Fruit fly (Drosophila melanogaster): ENCODE measurements around the gene CG10311.

Gene CG10311

DNA sequence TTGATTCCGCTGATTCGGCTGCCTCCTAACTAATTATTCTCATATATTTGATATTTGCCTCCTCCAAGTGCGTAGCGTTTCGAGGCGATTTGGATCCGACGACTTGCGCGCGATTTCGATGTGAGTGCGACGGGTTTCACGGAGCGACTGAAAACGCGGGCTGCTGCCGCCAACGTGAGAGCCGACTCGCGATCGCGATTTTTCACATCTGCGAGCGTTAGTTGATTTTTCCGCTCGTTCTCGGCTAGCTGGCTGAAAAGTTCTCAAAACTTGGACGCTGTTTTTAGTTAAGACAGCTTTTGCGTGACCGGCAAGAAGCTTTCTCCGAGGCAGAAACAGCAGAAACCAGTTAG lies at the start of gene CG10311:
TSS of gene CG10311 (minus strand) at position 153 of the 353 bp plus-strand sequence.
- no peak for TF ChIP-seq noc (tag; optimal IDR thresholded peaks at IDR 0.05)

DNA sequence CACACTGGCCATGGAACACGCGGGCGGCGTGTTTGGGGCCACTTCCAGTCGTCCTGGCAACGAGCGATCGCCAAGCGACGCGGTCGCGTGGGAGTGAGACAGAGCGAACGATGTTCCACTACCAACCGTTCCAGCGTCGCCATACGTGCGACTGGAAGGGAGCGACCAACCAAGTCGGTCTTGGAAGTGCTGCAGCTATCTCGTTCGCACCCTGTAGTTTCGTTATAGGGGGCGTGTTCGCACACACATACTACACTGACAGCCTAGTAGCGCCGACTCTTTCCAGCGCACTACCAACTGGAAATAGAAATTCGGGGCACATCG lies 46.9 kb upstream of the CG10311 start:
- no peak for TF ChIP-seq noc (tag; optimal IDR thresholded peaks at IDR 0.05)

DNA sequence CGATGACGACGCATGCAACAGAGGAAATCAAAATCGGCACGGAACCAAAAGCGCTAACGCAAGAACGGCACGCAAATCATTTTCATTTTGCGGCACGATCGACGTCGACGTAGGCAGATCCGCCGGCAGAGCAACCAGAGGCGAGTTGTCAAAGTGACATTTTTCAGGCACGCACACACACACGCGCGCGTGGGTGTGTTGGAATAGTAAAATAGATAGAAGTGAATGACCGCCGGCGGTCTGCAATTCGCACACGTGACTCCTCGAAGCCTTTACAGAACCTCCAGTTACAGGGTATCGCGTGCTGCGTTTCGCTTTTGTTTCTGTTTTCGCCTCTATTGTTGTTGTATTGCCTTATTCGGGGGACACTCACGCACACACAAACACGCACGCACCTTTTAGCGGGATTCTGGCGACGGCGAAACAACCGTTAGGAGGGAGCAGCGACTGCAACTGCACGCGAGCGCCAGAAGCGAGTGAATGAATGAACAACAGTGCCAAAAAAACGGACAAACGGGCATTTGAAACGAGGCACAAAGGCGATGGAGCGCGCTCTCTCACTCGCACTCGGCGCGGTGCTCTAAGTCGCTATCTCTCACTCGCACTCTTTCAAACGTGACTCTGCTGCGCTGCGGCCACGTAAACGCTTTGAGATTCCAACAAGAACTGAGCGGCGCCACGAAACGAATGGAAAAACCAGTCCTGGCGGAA lies 46.4 kb upstream of the CG10311 start, which contains the start of gene ss:
TSS of gene ss (minus strand) at position 668 of the 711 bp plus-strand sequence.
- TF ChIP-seq noc (tag; optimal IDR thresholded peaks at IDR 0.05), result no peak

DNA sequence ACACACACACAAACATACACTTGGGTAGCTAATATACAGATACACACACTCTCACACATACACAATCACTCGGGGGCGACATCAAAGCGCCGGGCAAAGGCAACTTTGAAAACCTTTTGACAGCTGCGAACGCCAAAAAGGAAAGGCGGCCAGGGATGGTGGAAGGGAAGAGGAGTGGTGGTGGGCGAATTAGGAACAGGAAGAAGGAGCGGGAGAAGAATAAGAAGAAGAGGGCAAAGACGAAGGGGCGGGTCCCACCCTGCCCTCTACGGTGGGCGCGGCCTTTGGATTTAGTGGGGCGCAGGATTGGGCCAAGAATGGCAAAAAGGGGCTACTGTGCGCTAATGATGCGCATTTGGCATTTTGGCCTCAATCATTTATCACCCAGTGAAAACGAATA lies 39.8 kb upstream of the CG10311 start:
- TF ChIP-seq noc (tag; optimal IDR thresholded peaks at IDR 0.05), result no peak

DNA sequence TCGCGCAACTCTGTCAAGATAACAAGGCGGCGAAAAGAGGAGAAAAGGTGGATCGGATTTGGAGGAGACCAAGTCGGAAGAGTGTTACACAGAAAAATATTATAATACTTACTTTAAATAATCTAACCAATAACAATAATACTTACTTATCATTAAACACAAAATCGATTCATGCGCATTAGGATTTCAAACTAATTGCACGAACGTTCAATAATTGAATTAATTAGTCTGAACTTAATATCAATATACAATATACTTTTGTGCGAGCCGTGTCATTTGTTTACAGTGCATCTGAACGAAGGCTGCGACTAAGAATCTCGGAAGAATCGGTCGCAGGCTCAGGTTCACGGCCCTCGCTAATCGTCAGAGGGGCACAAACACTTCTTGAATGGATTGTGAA lies 38.6 kb upstream of the CG10311 start:
- TF ChIP-seq noc (tag; optimal IDR thresholded peaks at IDR 0.05), result no peak

DNA sequence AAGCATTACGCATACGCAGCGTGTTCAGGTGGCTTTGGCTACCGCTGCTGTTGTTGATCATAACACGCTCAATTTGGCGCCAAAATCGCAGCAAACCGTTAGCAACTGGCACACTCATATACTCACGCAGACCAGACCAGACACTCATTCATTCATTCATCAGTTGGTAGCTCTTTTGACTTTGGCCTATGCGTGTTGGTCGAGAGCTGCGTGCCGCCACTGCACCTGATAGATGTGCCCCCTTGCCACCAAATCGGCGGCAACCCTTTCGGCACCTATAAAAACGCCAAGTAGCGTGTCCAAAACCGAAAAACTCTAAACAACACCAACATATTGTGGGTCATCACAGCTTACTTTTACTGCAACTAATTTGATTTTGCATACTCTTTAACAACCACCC lies 37.7 kb upstream of the CG10311 start:
- no peak for TF ChIP-seq noc (tag; optimal IDR thresholded peaks at IDR 0.05)

DNA sequence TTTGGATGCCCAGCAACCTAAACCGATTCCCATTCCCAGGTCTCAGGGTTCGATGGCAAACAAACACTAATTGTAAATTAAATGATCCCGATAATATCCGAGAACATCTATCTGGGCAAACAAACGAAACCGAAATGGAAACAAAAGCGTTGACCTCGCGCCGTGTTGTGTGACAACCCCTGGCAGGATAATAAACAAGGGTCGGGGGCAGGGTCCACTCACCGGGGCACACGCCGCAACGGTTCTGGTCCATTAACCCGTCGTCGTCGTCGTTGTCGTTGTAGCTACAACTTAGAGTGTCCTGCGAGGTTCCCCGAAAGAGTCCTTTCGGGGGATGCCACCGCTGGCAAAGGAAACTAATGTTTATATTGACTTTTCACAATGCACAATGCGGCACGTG lies 32.3 kb upstream of the CG10311 start:
- no peak for TF ChIP-seq noc (tag; optimal IDR thresholded peaks at IDR 0.05)

DNA sequence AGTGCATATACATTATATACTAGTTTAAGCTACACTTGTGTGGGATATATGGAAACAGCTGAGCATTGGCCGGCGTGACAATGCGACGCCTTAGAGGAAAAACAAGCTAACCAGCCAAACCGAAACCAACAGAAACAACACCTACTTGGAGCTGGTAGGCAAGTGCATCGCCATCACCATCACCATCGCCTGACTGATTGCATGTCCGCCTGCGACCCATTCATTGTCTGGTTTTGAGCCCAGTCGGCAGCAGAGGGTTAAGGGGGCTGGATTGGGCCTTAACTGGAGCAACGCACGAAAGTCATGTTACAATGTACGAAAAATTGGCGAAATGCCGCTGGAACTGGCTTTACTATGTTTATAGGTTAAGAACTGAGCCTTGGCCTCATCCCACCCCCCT lies 30.2 kb upstream of the CG10311 start:
- TF ChIP-seq noc (tag; optimal IDR thresholded peaks at IDR 0.05), result no peak

DNA sequence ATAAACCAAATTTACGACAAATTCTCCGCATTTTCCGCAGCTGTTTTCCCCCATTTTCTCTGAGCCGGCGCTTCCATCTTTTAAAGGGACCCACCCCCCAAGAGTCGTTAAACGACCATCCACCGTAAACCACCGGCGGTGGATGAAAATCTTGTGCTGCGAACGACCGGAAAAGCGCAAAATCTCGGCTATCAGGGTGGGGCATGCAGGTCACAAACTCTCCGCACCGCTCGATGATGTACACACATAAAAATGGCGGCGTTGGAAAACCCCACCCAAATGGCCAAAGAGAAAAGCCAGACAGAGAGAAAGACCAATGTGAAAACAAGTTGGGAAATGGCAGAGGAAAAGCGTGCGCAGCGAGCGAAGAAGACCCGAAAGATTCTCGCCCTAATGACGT lies 28.8 kb upstream of the CG10311 start:
- no peak for TF ChIP-seq noc (tag; optimal IDR thresholded peaks at IDR 0.05)

DNA sequence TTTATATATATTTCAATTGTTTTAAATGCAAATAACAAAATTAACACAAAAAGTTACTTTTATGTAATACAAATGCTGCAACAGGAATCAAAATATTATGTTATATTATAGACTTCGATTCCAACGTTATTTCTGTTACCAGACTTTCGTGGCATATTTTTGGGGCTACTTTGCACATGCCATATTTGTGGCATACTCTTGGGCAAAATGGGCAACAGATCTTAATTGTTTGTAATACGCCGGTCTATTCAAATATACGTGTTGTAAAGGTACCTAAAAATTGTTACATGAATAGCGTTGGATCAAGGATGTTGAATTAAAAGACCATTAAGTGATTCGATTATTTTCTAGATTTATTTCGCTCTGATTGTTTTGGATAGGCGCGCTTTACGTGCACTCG lies 17.3 kb upstream of the CG10311 start:
- no peak for TF ChIP-seq noc (tag; optimal IDR thresholded peaks at IDR 0.05)

DNA sequence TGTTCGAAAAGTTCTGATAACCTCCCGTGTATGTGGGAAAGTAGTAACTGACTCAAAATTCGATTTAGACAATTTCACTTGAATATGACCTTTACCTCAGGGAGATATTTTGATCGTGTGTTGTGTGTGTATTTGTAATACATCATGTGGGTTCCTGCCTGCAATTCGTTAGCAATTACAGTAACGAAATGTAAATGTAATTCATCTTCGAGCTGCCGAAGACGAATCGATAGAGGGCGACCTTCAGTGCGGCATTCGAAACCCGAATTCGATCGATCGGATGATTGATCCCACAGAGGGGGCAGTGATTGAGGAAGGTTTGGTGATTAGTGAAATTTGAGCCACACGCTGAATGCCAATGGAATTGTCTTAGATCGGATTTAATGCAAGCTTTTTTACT lies 13.6 kb upstream of the CG10311 start, which contains the start of gene CG10317:
TSS of gene CG10317 (minus strand) at position 101 of the 400 bp plus-strand sequence.
- no peak for TF ChIP-seq noc (tag; optimal IDR thresholded peaks at IDR 0.05)

DNA sequence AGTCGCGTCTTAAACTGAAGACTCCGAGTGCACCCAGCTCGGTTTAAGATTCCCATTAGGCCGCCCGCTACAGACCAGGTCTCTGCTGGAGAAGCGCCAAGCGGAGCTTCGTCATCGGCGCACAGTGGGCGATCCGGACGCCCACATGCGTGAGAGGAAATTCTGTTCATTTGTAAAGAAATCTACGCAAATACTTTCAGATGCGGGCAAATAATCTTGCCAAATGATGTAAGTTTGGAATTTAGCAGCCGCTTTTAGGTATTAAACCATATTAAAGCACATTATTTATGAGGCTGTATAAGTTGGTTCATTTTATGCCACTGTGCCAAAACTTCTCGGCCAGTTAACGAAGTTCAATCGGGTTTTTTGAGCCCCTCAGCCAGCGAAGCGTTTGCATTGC lies 11.5 kb upstream of the CG10311 start, which contains the start of gene js:
TSS of gene js (minus strand) at position 19 of the 400 bp plus-strand sequence.
- no peak for TF ChIP-seq noc (tag; optimal IDR thresholded peaks at IDR 0.05)

DNA sequence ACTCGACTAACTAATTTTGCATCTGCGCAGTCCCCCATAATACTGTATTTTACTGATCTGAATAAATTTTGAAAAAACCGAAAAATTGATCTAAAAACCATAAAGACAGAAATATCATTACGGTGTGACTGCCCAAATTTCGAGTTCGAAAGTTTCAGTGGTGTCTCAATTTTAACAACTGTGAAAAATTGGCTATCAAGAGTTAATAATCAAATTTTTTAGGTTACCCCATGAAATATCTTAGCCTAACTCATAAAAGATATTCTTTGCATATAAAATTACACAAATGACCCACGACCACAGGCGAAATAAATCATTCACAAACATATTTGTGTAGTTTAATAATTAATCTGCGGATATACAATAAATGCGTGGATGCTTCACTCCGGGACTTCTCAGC lies 3.2 kb upstream of the CG10311 start, which contains the start of gene CG42446:
TSS of gene CG42446 (minus strand) at position 101 of the 400 bp plus-strand sequence.
- TF ChIP-seq noc (tag; optimal IDR thresholded peaks at IDR 0.05), result no peak

DNA sequence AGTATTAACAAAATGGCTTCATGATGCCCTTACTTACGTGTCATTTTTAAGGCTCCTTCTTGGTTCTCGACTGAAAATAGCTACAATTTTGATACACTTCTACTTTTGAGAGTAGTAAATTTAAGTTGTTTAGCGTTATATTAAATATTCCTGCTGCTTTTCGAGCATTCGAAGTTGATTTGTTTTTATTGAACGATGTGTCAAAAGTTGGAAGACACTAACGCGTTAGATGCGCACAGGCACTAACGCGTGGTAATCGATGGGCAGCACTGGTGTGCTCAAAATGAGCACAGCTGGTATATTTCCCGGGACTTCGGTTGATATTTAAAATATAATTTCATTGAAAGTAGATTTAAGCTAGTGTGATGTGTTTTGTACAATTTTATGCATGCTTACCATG lies 2.3 kb upstream of the CG10311 start, which contains the start of gene CG17931:
TSS of gene CG17931 (minus strand) at position 369 of the 400 bp plus-strand sequence.
- TF ChIP-seq noc (tag; optimal IDR thresholded peaks at IDR 0.05), result no peak

DNA sequence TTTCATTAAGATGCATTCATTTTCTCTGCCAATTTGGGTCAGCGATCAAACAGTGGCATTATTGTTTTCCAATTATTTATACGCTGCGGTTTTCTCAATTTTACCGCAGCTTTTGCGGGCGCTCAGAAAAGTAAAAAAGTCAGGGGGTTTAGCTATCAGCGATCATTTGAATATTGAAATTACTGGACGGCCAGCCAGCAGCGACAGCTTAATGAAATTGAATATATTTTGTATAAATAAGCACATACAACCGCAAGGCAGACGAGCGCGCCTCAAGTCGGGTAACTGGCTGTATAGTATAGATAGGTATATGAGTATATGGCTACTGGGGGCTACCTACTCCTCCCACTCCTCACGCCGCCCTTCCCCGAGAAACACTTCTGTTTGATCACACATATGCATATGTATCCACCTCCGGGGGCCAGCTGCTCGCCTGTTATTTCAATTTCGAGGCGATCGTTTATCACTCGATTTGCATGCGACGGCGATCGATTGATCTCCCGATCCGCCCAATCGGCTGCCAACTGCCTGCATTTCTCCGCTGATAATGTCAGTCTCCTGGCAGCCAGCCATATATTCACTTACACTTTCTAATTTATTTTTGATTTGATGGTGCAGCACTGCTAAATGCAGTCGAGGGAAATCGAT lies 476 bp downstream of the CG10311 start:
- no peak for TF ChIP-seq noc (tag; optimal IDR thresholded peaks at IDR 0.05)

DNA sequence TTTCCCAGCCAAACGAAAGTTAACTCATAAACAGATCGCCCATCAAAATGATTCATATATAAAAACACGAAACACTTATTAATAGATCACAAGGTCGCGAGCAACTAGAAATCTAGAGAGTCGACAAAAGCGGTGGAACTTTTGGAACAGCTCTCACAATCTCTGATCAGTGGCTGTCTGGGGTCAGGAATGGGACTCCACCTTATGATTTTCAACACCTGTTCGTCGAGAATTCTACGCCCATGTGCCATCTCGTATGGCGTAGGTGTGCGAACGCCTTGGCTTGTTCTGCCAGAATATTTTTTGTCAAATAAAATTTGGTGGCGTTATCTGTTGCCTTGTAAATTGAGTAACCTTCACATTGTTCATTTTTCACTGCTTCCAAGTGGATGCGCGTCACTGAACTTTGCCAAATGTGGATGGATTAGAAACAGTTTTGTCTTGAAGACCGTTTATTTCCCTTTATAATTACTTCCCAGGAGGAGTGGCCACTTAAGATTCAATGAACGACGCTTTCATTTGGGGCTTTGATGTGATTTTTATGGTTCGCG lies 1.3 kb downstream of the CG10311 start:
- TF ChIP-seq noc (tag; optimal IDR thresholded peaks at IDR 0.05), result peak; percentile 70

DNA sequence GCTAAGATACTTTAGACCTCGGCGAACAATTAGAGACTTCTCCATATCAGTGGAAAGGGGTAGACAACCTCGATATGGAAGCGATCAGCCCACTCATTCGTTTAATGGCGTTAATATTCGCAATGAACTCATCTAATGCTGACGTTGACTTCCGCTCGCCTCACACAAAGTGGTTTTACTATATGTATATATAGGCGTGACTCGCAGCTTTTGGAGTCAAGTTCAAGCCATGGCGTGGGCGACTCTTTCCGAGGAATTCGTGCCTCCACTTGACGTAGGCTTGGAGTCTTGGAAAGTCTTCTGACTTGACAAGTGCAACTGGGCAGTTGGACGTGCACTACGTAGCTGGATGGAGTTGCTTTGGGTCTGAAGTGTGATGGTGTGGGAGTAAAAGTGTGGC lies 3.1 kb downstream of the CG10311 start:
- TF ChIP-seq noc (tag; optimal IDR thresholded peaks at IDR 0.05), result no peak
